Fruit fly (Drosophila melanogaster) whole organism, embryonic: ENCODE data around the gene Uggt.

Source experiments
- Abd-B ChIP-seq: fragments of 200-800 bp; sonication (Bioruptor generic); optimal IDR thresholded peaks from 2 replicates; lab custom pipeline; 2018; ENCODE audit warnings: missing biosample characterization, mild to moderate bottlenecking, missing genetic modification characterization, moderate library complexity
- B-H1 ChIP-seq: fragments of 200-800 bp; sonication (Bioruptor generic); IDR thresholded peaks from 3 replicates; pipeline ENCODE4 v1.3.6; 2022; ENCODE audit warnings: missing biosample characterization, missing genetic modification characterization
- CG12299 ChIP-seq: fragments of 200-800 bp; sonication (Bioruptor generic); optimal IDR thresholded peaks from 2 replicates; lab custom pipeline; 2018; ENCODE audit warnings: missing biosample characterization, mild to moderate bottlenecking, missing genetic modification characterization
- CG14710 ChIP-seq: fragments of 200-800 bp; sonication (Bioruptor generic); optimal IDR thresholded peaks from 3 replicates; lab custom pipeline; 2019; ENCODE audit warnings: missing biosample characterization, mild to moderate bottlenecking, missing genetic modification characterization, moderate library complexity
- CG31224 ChIP-seq: fragments of 200-800 bp; sonication (Bioruptor generic); IDR thresholded peaks from 2 replicates; pipeline ENCODE4 v1.3.6; 2022; ENCODE audit warnings: missing biosample characterization, missing genetic modification characterization
- Hr78 ChIP-seq, 2 experiments: fragments of 200-800 bp in 1 of 2; fragments of >200 bp in 1 of 2; sonication (Bioruptor generic) in 1 of 2; optimal IDR thresholded peaks; 2 replicates each; lab custom pipeline; 2017 to 2019; ENCODE audit warnings: missing biosample characterization in 2 of 2, missing genetic modification characterization in 2 of 2, mild to moderate bottlenecking in 1 of 2, moderate library complexity in 1 of 2
- ham ChIP-seq: fragments of 200-800 bp; sonication (Bioruptor generic); IDR thresholded peaks from 2 replicates; pipeline ENCODE4 v1.3.6; 2022; ENCODE audit warnings: missing biosample characterization, missing genetic modification characterization
- pnt ChIP-seq: fragments of 200-800 bp; sonication (Bioruptor generic); optimal IDR thresholded peaks from 3 replicates; lab custom pipeline; 2016; ENCODE audit warnings: missing biosample characterization, missing genetic modification characterization
- slou ChIP-seq: fragments of 200-800 bp; sonication (Bioruptor generic); optimal IDR thresholded peaks from 3 replicates; lab custom pipeline; 2016; ENCODE audit warnings: missing biosample characterization, missing genetic modification characterization

dm6 chr3L:18889222-18889866 is 16.8 kb downstream of the Uggt start:
- TF ChIP-seq CG12299 (tag; lab: Kevin White, UChicago) (no peak), CG31224 (GFP tag; lab: Robert Waterston, UW) (no peak), CG14710 (tag; lab: Kevin White, UChicago) (no peak), B-H1 (no peak), Abd-B (GFP tag; lab: Kevin White, UChicago) (no peak), pnt (GFP tag; lab: Kevin White, UChicago) (no peak), Hr78 (GFP tag; optimal IDR thresholded peaks at IDR 0.05; lab: Kevin White, UChicago) (no peak), slou (GFP tag; lab: Kevin White, UChicago) (no peak), ham (GFP tag; lab: Robert Waterston, UW) (no peak)
